Worm (Caenorhabditis elegans): ENCODE data around the gene C02E7.6.

C02E7.6 gene

DNA sequence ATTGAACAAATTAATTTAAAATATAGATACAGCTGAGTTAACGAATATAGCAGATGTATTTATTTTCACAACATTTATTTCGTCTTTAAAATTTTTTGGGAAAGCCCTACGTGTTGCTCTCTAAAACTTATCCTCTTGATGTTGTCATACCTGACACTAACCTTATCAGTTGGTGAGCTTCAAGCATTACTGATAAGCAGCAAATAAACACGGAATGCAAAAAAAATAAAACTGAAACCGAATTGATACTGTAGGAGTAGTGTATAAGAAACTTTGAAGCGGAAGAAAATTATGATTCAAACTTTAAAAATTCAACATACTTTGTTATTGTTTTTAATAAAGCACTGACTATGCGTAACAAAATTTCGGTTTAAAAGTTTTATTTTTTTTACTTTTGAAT, 16.1 kb downstream of the C02E7.6 start:
- no peak for TF ChIP-seq ekl-4 (GFP tag; IDR thresholded peaks at IDR 0.05)
- no peak for TF ChIP-seq attf-6 (GFP tag; IDR thresholded peaks at IDR 0.05)
- TF ChIP-seq F10E7.11 (tag; optimal IDR thresholded peaks at IDR 0.05) = no peak
- TF ChIP-seq sptf-2 (GFP tag; optimal IDR thresholded peaks at IDR 0.05) = no peak
- TF ChIP-seq C06A6.2 (GFP tag; conservative IDR thresholded peaks at IDR 0.05) = no peak
- TF ChIP-seq Y53G8AR.9 (GFP tag; conservative IDR thresholded peaks at IDR 0.05) = no peak
- TF ChIP-seq T07F8.4 (tag; optimal IDR thresholded peaks at IDR 0.05) = no peak
- no peak for TF ChIP-seq snpc-4 (GFP tag; optimal IDR thresholded peaks at IDR 0.05)
- TF ChIP-seq snpc-4 (tag; optimal IDR thresholded peaks at IDR 0.05) = no peak

ce11 chrV:4937337-4937736, 18.3 kb downstream of the C02E7.6 start:
- TF ChIP-seq F22D6.2 (tag; optimal IDR thresholded peaks at IDR 0.05) (no peak), lin-54 (GFP tag; optimal IDR thresholded peaks at IDR 0.05) (no peak), mxl-1 (tag; optimal IDR thresholded peaks at IDR 0.05) (no peak), ccch-3 (GFP tag; optimal IDR thresholded peaks at IDR 0.05) (no peak), nhr-90 (tag; optimal IDR thresholded peaks at IDR 0.05) (no peak), attf-6 (GFP tag; IDR thresholded peaks at IDR 0.05) (no peak)

DNA sequence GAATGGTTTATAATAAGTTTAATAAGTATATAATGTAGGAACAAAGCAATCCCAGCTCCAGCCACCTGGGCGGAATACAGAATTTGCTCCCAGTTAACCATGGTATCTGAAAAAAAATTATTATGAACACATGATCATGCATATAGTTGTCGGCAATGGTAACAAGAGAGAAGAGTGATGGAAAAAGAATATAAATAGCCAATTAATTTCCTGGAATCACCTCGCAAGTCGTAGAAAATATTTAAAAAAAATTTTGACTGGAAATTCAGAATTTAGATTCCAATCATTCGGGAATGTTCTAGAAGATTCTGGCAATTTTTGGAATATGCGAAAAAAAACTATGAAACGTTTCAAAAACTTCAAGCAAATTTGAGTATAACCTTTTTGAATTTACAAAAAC, 25.2 kb downstream of the C02E7.6 start, which contains the start of gene str-211:
TSS of gene str-211 (minus strand) at position 101 of the 400 bp plus-strand sequence.
- TF ChIP-seq hmg-20 (GFP tag; IDR thresholded peaks at IDR 0.05) (no peak), hlh-26 (GFP tag; conservative IDR thresholded peaks at IDR 0.05) (no peak), tbp1 (GFP tag; optimal IDR thresholded peaks at IDR 0.05) (no peak), zfh-2 (GFP tag; conservative IDR thresholded peaks at IDR 0.05) (no peak), tlf-1 (GFP tag; optimal IDR thresholded peaks at IDR 0.05) (no peak), nfya-1 (tag; optimal IDR thresholded peaks at IDR 0.05; ENCODE audit: borderline replicate concordance, insufficient read depth) (no peak), mcd-1 (GFP tag; IDR thresholded peaks at IDR 0.05) (no peak), Y53G8AR.9 (GFP tag; conservative IDR thresholded peaks at IDR 0.05) (no peak), ekl-4 (GFP tag; IDR thresholded peaks at IDR 0.05) (no peak), hrde-1 (tag; optimal IDR thresholded peaks at IDR 0.05; ENCODE audit: borderline replicate concordance) (no peak), fkh-3 (tag; optimal IDR thresholded peaks at IDR 0.05) (no peak), unc-62 (GFP tag; optimal IDR thresholded peaks at IDR 0.05) (no peak), efl-1 (GFP tag; optimal IDR thresholded peaks at IDR 0.05) (no peak), nfya-2 (GFP tag; IDR thresholded peaks at IDR 0.05) (no peak), dpl-1 (GFP tag; optimal IDR thresholded peaks at IDR 0.05) (no peak), F10E7.11 (tag; optimal IDR thresholded peaks at IDR 0.05) (no peak), atf-7 (tag; optimal IDR thresholded peaks at IDR 0.05) (no peak), Y56A3A.18 (GFP tag; IDR thresholded peaks at IDR 0.05) (no peak), let-526 (GFP tag; IDR thresholded peaks at IDR 0.05) (no peak), dpff-1 (tag; optimal IDR thresholded peaks at IDR 0.05) (no peak)

DNA sequence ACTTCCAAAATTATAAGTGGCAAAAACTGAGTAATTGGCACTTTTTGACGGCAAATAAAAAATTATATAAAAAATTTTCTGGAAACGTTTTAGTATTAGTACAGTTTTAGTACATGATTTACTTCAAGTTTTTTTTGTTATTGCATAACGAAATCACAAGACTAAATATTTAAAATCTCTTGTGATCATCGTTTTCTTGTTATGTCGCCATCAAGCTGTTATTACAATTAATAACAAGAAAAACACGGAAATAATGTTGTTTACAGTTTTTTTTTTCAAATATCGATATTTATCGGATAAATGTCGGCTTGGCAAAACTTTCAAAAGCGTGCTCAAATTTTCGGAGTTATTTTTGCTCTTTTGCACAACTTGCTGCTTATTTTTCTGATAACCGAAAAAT, 29.6 kb downstream of the C02E7.6 start, which contains the start of gene str-209:
TSS of gene str-209 (plus strand) at position 301 of the 400 bp plus-strand sequence.
- no peak for TF ChIP-seq nhr-27 (tag; optimal IDR thresholded peaks at IDR 0.05)
- no peak for TF ChIP-seq F55B11.4 (tag; optimal IDR thresholded peaks at IDR 0.05; ENCODE audit: borderline replicate concordance, insufficient read depth)
- TF ChIP-seq lin-26 (GFP tag; IDR thresholded peaks at IDR 0.05) = no peak
- TF ChIP-seq F37B4.10 (GFP tag; IDR thresholded peaks at IDR 0.05) = no peak
- TF ChIP-seq dpff-1 (tag; optimal IDR thresholded peaks at IDR 0.05) = no peak
- TF ChIP-seq ekl-4 (GFP tag; IDR thresholded peaks at IDR 0.05) = no peak
- TF ChIP-seq mel-28 (tag; optimal IDR thresholded peaks at IDR 0.05; ENCODE audit: borderline replicate concordance) = no peak
- TF ChIP-seq nhr-120 (GFP tag; IDR thresholded peaks at IDR 0.05) = no peak
- no peak for TF ChIP-seq ztf-28 (GFP tag; IDR thresholded peaks at IDR 0.05)
- TF ChIP-seq ztf-22 (GFP tag; optimal IDR thresholded peaks at IDR 0.05) = no peak
- no peak for TF ChIP-seq madf-8 (GFP tag; conservative IDR thresholded peaks at IDR 0.05)

Measured in whole organism, young adult.